Worm (Caenorhabditis elegans) whole organism, young adult: ENCODE data around the gene lem-2.

Experiments
- B0336.3 ChIP-seq: fragments of 200-800 bp; sonication (Bioruptor generic); IDR thresholded peaks from 2 replicates; pipeline ENCODE4 v1.3.6; 2022; ENCODE audit warnings: missing genetic modification characterization, missing compliant biosample characterization
- D2030.7 ChIP-seq: fragments of 200-800 bp; sonication (Bioruptor generic); IDR thresholded peaks from 2 replicates; pipeline ENCODE4 v1.3.6; 2022; ENCODE audit warnings: missing genetic modification reagents, missing genetic modification characterization, missing compliant biosample characterization
- F23B12.7 ChIP-seq: sonication (generic microtip); optimal IDR thresholded peaks from 2 replicates; lab custom pipeline; 2017; ENCODE audit warnings: missing genetic modification characterization, mild to moderate bottlenecking, missing compliant biosample characterization, antibody characterized with exemption, moderate library complexity; ENCODE audit not compliant: insufficient read depth
- F55B11.4 ChIP-seq: sonication (generic microtip); optimal IDR thresholded peaks from 2 replicates; lab custom pipeline; 2016; ENCODE audit warnings: missing compliant biosample characterization, missing genetic modification characterization, borderline replicate concordance; ENCODE audit not compliant: insufficient read depth
- F57C9.4 ChIP-seq: sonication (generic microtip); optimal IDR thresholded peaks from 2 replicates; lab custom pipeline; 2017; ENCODE audit warnings: mild to moderate bottlenecking, missing genetic modification characterization, missing compliant biosample characterization
- K11D2.4 ChIP-seq: fragments of 200-800 bp; sonication (Bioruptor generic); IDR thresholded peaks from 2 replicates; pipeline ENCODE4 v1.3.6; 2022; ENCODE audit warnings: missing genetic modification reagents, missing genetic modification characterization, missing compliant biosample characterization
- Y95B8A.8 ChIP-seq: fragments of 200-800 bp; sonication (Bioruptor generic); IDR thresholded peaks from 2 replicates; pipeline ENCODE4 v1.3.6; 2022; ENCODE audit warnings: missing genetic modification reagents, missing genetic modification characterization, missing compliant biosample characterization
- athp-1 ChIP-seq: sonication (generic microtip); optimal IDR thresholded peaks from 2 replicates; lab custom pipeline; 2017; ENCODE audit warnings: mild to moderate bottlenecking, missing genetic modification characterization, missing compliant biosample characterization
- bed-2 ChIP-seq: fragments of 200-800 bp; sonication (Bioruptor generic); IDR thresholded peaks from 2 replicates; pipeline ENCODE4 v1.3.6; 2022; ENCODE audit warnings: missing genetic modification reagents, missing genetic modification characterization, missing compliant biosample characterization
- cebp-1 ChIP-seq, 2 experiments: fragments of 200-800 bp in 1 of 2; sonication (Bioruptor generic) in 1 of 2; sonication (generic microtip) in 1 of 2; IDR thresholded peaks in 1 of 2; optimal IDR thresholded peaks in 1 of 2; 2 replicates each; pipeline versions ENCODE4 v1.3.6 to Lab custom; 2017 to 2022; ENCODE audit warnings: missing compliant biosample characterization in 2 of 2, missing genetic modification characterization in 2 of 2, mild to moderate bottlenecking in 1 of 2, missing genetic modification reagents in 1 of 2, moderate library complexity in 1 of 2
- cebp-2 ChIP-seq: fragments of 200-800 bp; sonication (Bioruptor generic); IDR thresholded peaks from 2 replicates; pipeline ENCODE4 v1.3.6; 2022; ENCODE audit warnings: missing genetic modification characterization, missing compliant biosample characterization
- ceh-27 ChIP-seq: fragments of 200-800 bp; sonication (Bioruptor generic); optimal IDR thresholded peaks from 2 replicates; lab custom pipeline; 2018; ENCODE audit warnings: mild to moderate bottlenecking, missing genetic modification characterization, moderate library complexity, missing compliant biosample characterization
- ceh-91 ChIP-seq: fragments of 200-800 bp; sonication (Bioruptor generic); IDR thresholded peaks from 2 replicates; pipeline ENCODE4 v1.3.6; 2022; ENCODE audit warnings: missing genetic modification reagents, missing genetic modification characterization, missing compliant biosample characterization
- chd-7 ChIP-seq: sonication (generic microtip); optimal IDR thresholded peaks from 2 replicates; lab custom pipeline; 2016; ENCODE audit warnings: mild to moderate bottlenecking, missing genetic modification characterization, moderate library complexity, missing compliant biosample characterization
- die-1 ChIP-seq: sonication (generic microtip); optimal IDR thresholded peaks from 2 replicates; lab custom pipeline; 2016; ENCODE audit warnings: missing genotype, mild to moderate bottlenecking, missing genetic modification characterization, missing compliant biosample characterization
- dox-1 ChIP-seq: fragments of 200-800 bp; sonication (Bioruptor generic); IDR thresholded peaks from 2 replicates; pipeline ENCODE4 v1.3.6; 2022; ENCODE audit warnings: missing genetic modification reagents, missing genetic modification characterization, missing compliant biosample characterization
- dpff-1 ChIP-seq: sonication (generic microtip); optimal IDR thresholded peaks from 2 replicates; lab custom pipeline; 2017; ENCODE audit warnings: mild to moderate bottlenecking, missing genetic modification characterization, missing compliant biosample characterization
- dpl-1 ChIP-seq: fragments of 150-350 bp; optimal IDR thresholded peaks from 2 replicates; lab custom pipeline; 2014; ENCODE audit warnings: missing biosample characterization, missing genetic modification reagents, missing genetic modification characterization
- efl-1 ChIP-seq: fragments of 150-350 bp; optimal IDR thresholded peaks from 2 replicates; lab custom pipeline; 2014; ENCODE audit warnings: missing biosample characterization, missing genetic modification reagents, missing genetic modification characterization
- fkh-3 ChIP-seq: sonication (generic microtip); optimal IDR thresholded peaks from 2 replicates; lab custom pipeline; 2016; ENCODE audit warnings: mild to moderate bottlenecking, missing genetic modification characterization, missing compliant biosample characterization
- lag-1 ChIP-seq: fragments of 200-800 bp; sonication (Bioruptor generic); IDR thresholded peaks from 2 replicates; pipeline ENCODE4 v1.3.6; 2022; ENCODE audit warnings: missing genetic modification reagents, missing genetic modification characterization, missing compliant biosample characterization
- lin-26 ChIP-seq: fragments of 200-800 bp; sonication (Bioruptor generic); IDR thresholded peaks from 2 replicates; pipeline ENCODE4 v1.3.6; 2022; ENCODE audit warnings: missing genetic modification reagents, missing genetic modification characterization, missing compliant biosample characterization
- lin-35 ChIP-seq, 3 experiments: fragments of 150-350 bp in 2 of 3; sonication (generic microtip) in 1 of 3; optimal IDR thresholded peaks; 2 replicates each; lab custom pipeline; 2014 to 2018; ENCODE audit warnings: missing biosample characterization in 3 of 3, missing genetic modification characterization in 3 of 3, missing genetic modification reagents in 3 of 3
- lir-1 ChIP-seq: fragments of 200-800 bp; sonication (Bioruptor generic); conservative IDR thresholded peaks from 2 replicates; pipeline ENCODE4 v1.3.6; 2022; ENCODE audit warnings: missing genetic modification reagents, missing genetic modification characterization, missing compliant biosample characterization
- lsl-1 ChIP-seq: fragments of 200-800 bp; sonication (Bioruptor generic); optimal IDR thresholded peaks from 2 replicates; lab custom pipeline; 2018; ENCODE audit warnings: mild to moderate bottlenecking, missing genetic modification characterization, moderate library complexity, missing compliant biosample characterization
- madf-8 ChIP-seq: fragments of 200-800 bp; sonication (Bioruptor generic); conservative IDR thresholded peaks from 2 replicates; pipeline ENCODE4 v1.3.6; 2022; ENCODE audit warnings: missing genetic modification reagents, missing genetic modification characterization, missing compliant biosample characterization
- mel-28 ChIP-seq: sonication (generic microtip); optimal IDR thresholded peaks from 2 replicates; lab custom pipeline; 2016; ENCODE audit warnings: borderline replicate concordance, mild to moderate bottlenecking, missing genetic modification characterization, missing compliant biosample characterization
- nfya-2 ChIP-seq: fragments of 200-800 bp; sonication (Bioruptor generic); IDR thresholded peaks from 2 replicates; pipeline ENCODE4 v1.3.6; 2022; ENCODE audit warnings: missing genetic modification reagents, missing genetic modification characterization, missing compliant biosample characterization
- nfyb-1 ChIP-seq: fragments of 200-800 bp; sonication (Bioruptor generic); IDR thresholded peaks from 2 replicates; pipeline ENCODE4 v1.3.6; 2022; ENCODE audit warnings: missing genetic modification reagents, missing genetic modification characterization, missing compliant biosample characterization
- nhr-80 ChIP-seq: sonication (generic microtip); optimal IDR thresholded peaks from 2 replicates; lab custom pipeline; 2016; ENCODE audit warnings: missing genetic modification characterization, missing compliant biosample characterization
- pha-4 ChIP-seq: fragments of 150-350 bp; sonication (generic microtip); optimal IDR thresholded peaks from 2 replicates; lab custom pipeline; 2014; ENCODE audit warnings: missing biosample characterization, missing genetic modification reagents, missing genetic modification characterization
- repo-1 ChIP-seq: sonication (generic microtip); optimal IDR thresholded peaks from 2 replicates; lab custom pipeline; 2017; ENCODE audit warnings: mild to moderate bottlenecking, missing genetic modification characterization, missing compliant biosample characterization
- tbp1 ChIP-seq: fragments of 200-800 bp; sonication (Bioruptor generic); optimal IDR thresholded peaks from 2 replicates; lab custom pipeline; 2018; ENCODE audit warnings: mild to moderate bottlenecking, missing genetic modification characterization, missing compliant biosample characterization
- tbx-9 ChIP-seq: sonication (generic microtip); optimal IDR thresholded peaks from 2 replicates; lab custom pipeline; 2016; ENCODE audit warnings: borderline replicate concordance, missing genetic modification characterization, inconsistent platforms, missing compliant biosample characterization
- xnd-1 ChIP-seq: sonication (generic microtip); optimal IDR thresholded peaks from 2 replicates; lab custom pipeline; 2016; ENCODE audit warnings: missing genotype, missing genetic modification reagents, missing genetic modification characterization, missing compliant biosample characterization
- zfh-2 ChIP-seq: fragments of 200-800 bp; sonication (Bioruptor generic); conservative IDR thresholded peaks from 2 replicates; pipeline ENCODE4 v1.3.6; 2022; ENCODE audit warnings: missing genetic modification reagents, missing genetic modification characterization, missing compliant biosample characterization
- ztf-22 ChIP-seq: fragments of 200-800 bp; sonication (Bioruptor generic); optimal IDR thresholded peaks from 2 replicates; lab custom pipeline; 2018; ENCODE audit warnings: mild to moderate bottlenecking, missing genetic modification characterization, moderate library complexity, missing compliant biosample characterization
- ztf-26 ChIP-seq: sonication (generic microtip); optimal IDR thresholded peaks from 2 replicates; lab custom pipeline; 2017; ENCODE audit warnings: missing genetic modification characterization, missing compliant biosample characterization
- ztf-28 ChIP-seq: fragments of 200-800 bp; sonication (Bioruptor generic); IDR thresholded peaks from 2 replicates; pipeline ENCODE4 v1.3.6; 2022; ENCODE audit warnings: missing genetic modification reagents, missing genetic modification characterization, missing compliant biosample characterization
- ztf-3 ChIP-seq: fragments of 200-800 bp; sonication (Bioruptor generic); optimal IDR thresholded peaks from 2 replicates; lab custom pipeline; 2018; ENCODE audit warnings: mild to moderate bottlenecking, missing genetic modification characterization, missing compliant biosample characterization

lem-2 gene

ce11 chrII:14037484-14038303 lies 25.6 kb upstream of the lem-2 start:
- TF ChIP-seq Y95B8A.8 (GFP tag; lab: Robert Waterston, UW): no peak
- peak; percentile 70 for TF ChIP-seq zfh-2

- TF ChIP-seq ztf-3 (GFP tag; lab: Kevin White, UChicago) (no peak), ceh-27 (no peak), mel-28 (tag; lab: Kevin White, UChicago) (no peak), pha-4 (tag; lab: Kevin White, UChicago) (no peak), nhr-80 (tag; lab: Kevin White, UChicago) (peak; percentile 1), dpl-1 (GFP tag; lab: Kevin White, UChicago) (no peak), efl-1 (GFP tag; lab: Kevin White, UChicago) (no peak), tbp1 (GFP tag; lab: Kevin White, UChicago) (no peak)
These were observed 24.9 kb upstream of the lem-2 start for ce11 chrII:14038331-14038730.

ce11 chrII:14039811-14040203 lies 23.4 kb upstream of the lem-2 start:
- TF ChIP-seq lag-1 (GFP tag; lab: Robert Waterston, UW): no peak
- no peak for TF ChIP-seq lin-35 (GFP tag; optimal IDR thresholded peaks at IDR 0.05; lab: Kevin White, UChicago)
- TF ChIP-seq ceh-91 (GFP tag; lab: Robert Waterston, UW): no peak
- TF ChIP-seq, all 124 proteins: peak for 0

ce11 chrII:14040204-14040842 lies 22.9 kb upstream of the lem-2 start:
- peak; percentile 82 for TF ChIP-seq lin-26
- TF ChIP-seq bed-2: peak; percentile 23; the same call in 1 of the 2 replicates
- TF ChIP-seq ztf-28 (GFP tag; lab: Robert Waterston, UW): no peak
- TF ChIP-seq fkh-3 (tag; lab: Kevin White, UChicago): no peak
- peak in 1 of 3 experiments; percentile 63 for TF ChIP-seq lin-35 (GFP tag; optimal IDR thresholded peaks at IDR 0.05; lab: Kevin White, UChicago)
- TF ChIP-seq ztf-22 (GFP tag; lab: Kevin White, UChicago): peak; percentile 93
- peak; percentile 17 for TF ChIP-seq athp-1 (tag; lab: Kevin White, UChicago)
- peak; percentile 57 for TF ChIP-seq die-1 (tag; lab: Kevin White, UChicago)
- TF ChIP-seq F55B11.4: no peak
- peak; percentile 95 for TF ChIP-seq B0336.3 (GFP tag; lab: Robert Waterston, UW)
- peak; percentile 84 for TF ChIP-seq dox-1 (GFP tag; lab: Robert Waterston, UW)
- peak; percentile 65; the same call in 1 of the 2 replicates for TF ChIP-seq cebp-1 (GFP tag; IDR thresholded peaks at IDR 0.05; lab: Robert Waterston, UW)
- peak; percentile 94 for TF ChIP-seq cebp-1 (tag; optimal IDR thresholded peaks at IDR 0.05; lab: Kevin White, UChicago)
- TF ChIP-seq chd-7 (tag; lab: Kevin White, UChicago): peak; percentile 96
- TF ChIP-seq pha-4 (tag; lab: Kevin White, UChicago): peak; percentile 33
- TF ChIP-seq madf-8 (GFP tag; lab: Robert Waterston, UW): no peak
- TF ChIP-seq tbx-9 (tag; lab: Kevin White, UChicago): no peak
- TF ChIP-seq F57C9.4 (tag; lab: Kevin White, UChicago): peak; percentile 47
- peak; percentile 92 for TF ChIP-seq ztf-26
- TF ChIP-seq D2030.7 (GFP tag; lab: Robert Waterston, UW): no peak
- peak; percentile 94 for TF ChIP-seq K11D2.4 (GFP tag; lab: Robert Waterston, UW)
- TF ChIP-seq lsl-1 (GFP tag; lab: Kevin White, UChicago): no peak
- TF ChIP-seq lir-1 (GFP tag; lab: Robert Waterston, UW): peak; percentile 53; the same call in 1 of the 2 replicates
- no peak for TF ChIP-seq dpff-1 (tag; lab: Kevin White, UChicago)
- TF ChIP-seq cebp-2: no peak
- TF ChIP-seq nfya-2 (GFP tag; lab: Robert Waterston, UW): no peak
- TF ChIP-seq xnd-1: no peak
- peak; percentile 87 for TF ChIP-seq nfyb-1 (GFP tag; lab: Robert Waterston, UW)
- TF ChIP-seq repo-1 (tag; lab: Kevin White, UChicago): peak; percentile 37
- peak; percentile 20 for TF ChIP-seq F23B12.7 (tag; lab: Kevin White, UChicago)
